Worm (Caenorhabditis elegans) whole organism, early embryonic: ENCODE measurements around the gene C16D9.3.
A peak's percentile ranks its signal among the peaks of the same experiment; 100 is the strongest.

Experiments used
- B0310.2 ChIP-seq: sonication (generic microtip); optimal IDR thresholded peaks from 2 replicates; lab custom pipeline; 2016; ENCODE audit warnings: mild to moderate bottlenecking, missing genetic modification characterization, missing compliant biosample characterization
- F13C5.2 ChIP-seq: sonication (generic microtip); optimal IDR thresholded peaks from 2 replicates; lab custom pipeline; 2017; ENCODE audit warnings: mild to moderate bottlenecking, missing genetic modification characterization, inconsistent platforms, missing compliant biosample characterization
- aly-1 ChIP-seq: sonication (generic microtip); optimal IDR thresholded peaks from 2 replicates; lab custom pipeline; 2016; ENCODE audit warnings: missing genetic modification characterization, missing compliant biosample characterization
- ama-1 ChIP-seq: fragments of 150-350 bp; optimal IDR thresholded peaks from 2 replicates; lab custom pipeline; 2014
- ceh-13 ChIP-seq: fragments of 200-800 bp; sonication (Bioruptor generic); optimal IDR thresholded peaks from 2 replicates; lab custom pipeline; 2018; ENCODE audit warnings: mild to moderate bottlenecking, missing genetic modification characterization, missing compliant biosample characterization
- ceh-36 ChIP-seq: sonication (generic microtip); optimal IDR thresholded peaks from 2 replicates; lab custom pipeline; 2016; ENCODE audit warnings: missing genetic modification characterization, inconsistent platforms, missing compliant biosample characterization
- ets-7 ChIP-seq: sonication (generic microtip); optimal IDR thresholded peaks from 2 replicates; lab custom pipeline; 2016; ENCODE audit warnings: missing genotype, missing genetic modification characterization, missing compliant biosample characterization
- flt-1 ChIP-seq: fragments of 200-800 bp; sonication (Bioruptor generic); IDR thresholded peaks from 2 replicates; pipeline ENCODE4 v1.3.6; 2022; ENCODE audit warnings: missing genetic modification characterization, missing compliant biosample characterization
- hmbx-1 ChIP-seq: sonication (generic microtip); optimal IDR thresholded peaks from 2 replicates; lab custom pipeline; 2016; ENCODE audit warnings: mild to moderate bottlenecking, missing genetic modification characterization, missing compliant biosample characterization
- hmg-4 ChIP-seq: fragments of 200-800 bp; sonication (Bioruptor generic); optimal IDR thresholded peaks from 2 replicates; lab custom pipeline; 2018; ENCODE audit warnings: mild to moderate bottlenecking, missing genetic modification characterization, missing compliant biosample characterization
- hnd-1 ChIP-seq: sonication (generic microtip); optimal IDR thresholded peaks from 2 replicates; lab custom pipeline; 2016; ENCODE audit warnings: missing genetic modification characterization, missing compliant biosample characterization
- pes-1 ChIP-seq: fragments of 200-800 bp; sonication (Bioruptor generic); IDR thresholded peaks from 2 replicates; pipeline ENCODE4 v1.3.6; 2022; ENCODE audit warnings: missing genetic modification reagents, missing genetic modification characterization, missing compliant biosample characterization
- scrt-1 ChIP-seq: fragments of 200-800 bp; sonication (Bioruptor generic); IDR thresholded peaks from 2 replicates; pipeline ENCODE4 v1.3.6; 2022; ENCODE audit warnings: missing genetic modification characterization, missing compliant biosample characterization
- sea-1 ChIP-seq: fragments of 200-800 bp; sonication (Bioruptor generic); conservative IDR thresholded peaks from 2 replicates; pipeline ENCODE4 v1.3.6; 2022; ENCODE audit warnings: missing genetic modification characterization, missing compliant biosample characterization
- tbx-11 ChIP-seq: fragments of 200-800 bp; sonication (Bioruptor generic); IDR thresholded peaks from 2 replicates; pipeline ENCODE4 v1.3.6; 2022; ENCODE audit warnings: missing genetic modification characterization, missing compliant biosample characterization
- tbx-37 ChIP-seq: fragments of 200-800 bp; sonication (Bioruptor generic); conservative IDR thresholded peaks from 2 replicates; pipeline ENCODE4 v1.3.6; 2022; ENCODE audit warnings: missing genetic modification reagents, missing genetic modification characterization, missing compliant biosample characterization
- tra-4 ChIP-seq: sonication (generic microtip); optimal IDR thresholded peaks from 2 replicates; lab custom pipeline; 2017; ENCODE audit warnings: missing genetic modification characterization, missing compliant biosample characterization

C16D9.3 gene

DNA sequence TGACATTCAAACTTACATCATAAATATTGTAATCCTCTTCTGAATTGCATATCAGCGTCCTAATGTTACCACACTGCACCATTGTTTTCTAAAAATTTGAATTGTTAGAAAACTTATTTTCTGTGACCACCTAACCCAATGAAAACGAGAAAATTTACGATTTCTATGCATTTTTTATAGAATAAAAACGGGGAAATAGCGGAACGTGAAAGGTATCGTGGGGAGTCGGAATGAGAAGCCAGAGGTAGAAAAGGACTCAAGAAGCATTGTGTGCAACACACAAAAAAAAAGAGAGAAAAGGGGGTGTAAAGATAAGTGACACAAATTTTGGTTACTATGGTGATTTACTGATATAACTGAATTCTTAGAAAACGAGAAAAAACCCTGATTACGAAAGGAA, 10.4 kb upstream of the C16D9.3 start, which contains the start of gene C16D9.6:
Gene C16D9.6, minus strand, starts transcription at position 101 of the 400 bp plus-strand sequence.
- TF ChIP-seq pes-1: no peak
- TF ChIP-seq B0310.2 (tag; lab: Kevin White, UChicago): no peak
- no peak for TF ChIP-seq ets-7 (tag; lab: Kevin White, UChicago)
- no peak for TF ChIP-seq ceh-36 (tag; lab: Kevin White, UChicago)
- no peak for TF ChIP-seq aly-1 (tag; lab: Kevin White, UChicago)
- TF ChIP-seq scrt-1 (GFP tag; lab: Robert Waterston, UW): no peak
- no peak for TF ChIP-seq hmbx-1
- TF ChIP-seq ama-1 (lab: Kevin White, UChicago): no peak
- no peak for TF ChIP-seq hnd-1
- TF ChIP-seq sea-1 (GFP tag; lab: Robert Waterston, UW): no peak
- TF ChIP-seq flt-1: no peak
- no peak for TF ChIP-seq F13C5.2 (tag; lab: Kevin White, UChicago)
- TF ChIP-seq hmg-4 (GFP tag; lab: Kevin White, UChicago): no peak
- TF ChIP-seq ceh-13 (GFP tag; lab: Kevin White, UChicago): no peak
- no peak for TF ChIP-seq tra-4 (tag; lab: Kevin White, UChicago)

DNA sequence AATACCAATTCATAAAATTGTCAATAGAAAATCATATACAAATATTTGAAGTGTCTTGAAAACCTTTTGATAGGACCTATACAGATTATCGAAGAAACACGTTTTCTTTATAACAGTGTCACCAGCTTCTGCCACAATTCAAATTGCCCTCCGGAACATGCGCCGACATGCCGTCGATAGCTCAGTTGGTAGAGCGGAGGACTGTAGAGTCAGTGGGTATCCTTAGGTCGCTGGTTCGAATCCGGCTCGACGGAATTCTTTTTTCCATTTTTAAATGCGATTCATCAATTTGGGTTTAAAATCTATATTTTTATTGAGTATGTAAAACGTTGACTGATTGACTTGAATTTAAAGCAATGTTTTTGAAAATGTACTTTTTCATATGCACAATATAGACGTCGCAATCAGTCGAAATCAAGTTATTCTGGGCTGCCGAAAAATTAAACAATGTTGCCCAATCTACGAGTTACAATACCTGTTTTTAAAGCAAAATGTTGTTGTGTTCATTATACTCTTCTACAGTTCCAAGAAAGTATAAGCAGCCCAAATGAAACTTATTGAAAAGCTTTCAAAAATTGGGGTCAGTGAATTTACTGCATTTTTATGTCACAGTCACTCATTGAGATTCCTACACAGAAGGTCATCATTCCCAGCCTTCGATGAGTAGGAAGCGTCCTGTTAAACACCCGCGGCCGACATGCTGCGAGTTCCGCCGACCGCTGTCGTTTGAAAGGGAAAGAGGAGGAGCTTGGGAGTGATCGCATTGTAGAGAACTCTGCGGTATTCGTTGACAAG, 7.7 kb upstream of the C16D9.3 start:
- TF ChIP-seq ama-1 (lab: Kevin White, UChicago): peak; percentile 48
- no peak for TF ChIP-seq scrt-1 (GFP tag; lab: Robert Waterston, UW)
- no peak for TF ChIP-seq pes-1

DNA sequence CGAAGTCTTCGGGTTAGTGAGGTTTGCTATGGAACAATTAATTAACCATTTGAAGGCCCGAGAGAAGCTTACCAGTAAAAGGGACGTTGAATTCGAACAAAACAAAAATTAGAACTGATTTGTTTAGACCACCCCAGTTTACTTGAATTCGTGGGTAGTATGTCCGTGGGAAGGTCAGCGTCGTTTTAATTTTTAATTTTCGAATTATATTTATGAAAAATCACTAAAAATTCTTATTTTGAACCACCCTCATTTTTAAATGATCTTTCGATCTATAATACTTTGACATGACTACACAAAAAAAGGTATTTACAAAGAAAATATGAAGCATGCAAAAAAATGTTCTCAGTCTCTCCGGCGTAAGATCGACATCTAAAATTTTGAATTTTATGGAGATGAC, 5.6 kb upstream of the C16D9.3 start, which contains the start of gene C16D9.5:
Gene C16D9.5, minus strand, starts transcription at position 101 of the 400 bp plus-strand sequence.
- TF ChIP-seq hmbx-1 (no peak), ceh-13 (GFP tag; lab: Kevin White, UChicago) (no peak), tra-4 (tag; lab: Kevin White, UChicago) (no peak), F13C5.2 (tag; lab: Kevin White, UChicago) (no peak), ets-7 (tag; lab: Kevin White, UChicago) (no peak), tbx-37 (GFP tag; lab: Robert Waterston, UW) (no peak), flt-1 (no peak), aly-1 (tag; lab: Kevin White, UChicago) (no peak), ceh-36 (tag; lab: Kevin White, UChicago) (no peak), scrt-1 (GFP tag; lab: Robert Waterston, UW) (no peak), ama-1 (lab: Kevin White, UChicago) (no peak), hnd-1 (no peak), B0310.2 (tag; lab: Kevin White, UChicago) (no peak), tbx-11 (no peak), hmg-4 (GFP tag; lab: Kevin White, UChicago) (no peak), pes-1 (no peak), sea-1 (GFP tag; lab: Robert Waterston, UW) (no peak)

DNA sequence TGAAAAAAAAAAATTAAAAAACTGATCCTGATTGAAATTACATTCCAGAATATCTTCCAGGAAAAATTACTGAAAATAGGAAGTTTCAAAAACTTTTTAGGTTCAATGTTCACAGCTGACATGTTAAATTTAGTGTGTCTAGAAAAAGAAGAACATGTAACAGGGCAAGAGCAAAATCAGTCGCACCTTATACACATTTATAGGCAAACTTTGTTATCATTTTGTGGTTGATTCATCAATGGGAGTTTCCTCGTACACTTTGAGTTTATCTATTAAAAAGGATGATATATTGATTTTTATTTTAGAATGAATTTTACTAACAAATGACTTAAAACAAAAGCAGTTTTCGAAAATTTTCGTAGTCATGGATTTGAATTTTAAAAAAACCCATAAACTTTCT, 3.4 kb upstream of the C16D9.3 start:
- TF ChIP-seq ama-1 (lab: Kevin White, UChicago) (no peak), scrt-1 (GFP tag; lab: Robert Waterston, UW) (no peak)

DNA sequence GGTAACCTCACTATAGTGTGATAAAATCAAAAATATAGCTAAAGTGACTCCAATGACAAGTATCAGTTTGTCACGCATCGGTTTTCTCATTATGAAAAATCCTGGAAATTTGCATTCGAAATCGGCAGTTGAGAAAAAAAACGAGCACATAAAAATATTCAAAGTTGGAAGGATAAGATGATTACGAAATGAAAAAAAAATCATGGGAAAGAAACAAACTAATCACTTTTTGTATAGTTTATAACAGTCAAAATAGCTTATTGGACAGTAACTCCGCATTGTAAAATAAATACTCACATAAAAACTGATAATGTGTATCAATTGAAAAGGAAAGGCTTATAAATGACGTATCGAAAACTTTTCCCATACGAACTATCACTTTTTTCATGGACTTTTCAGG, 3.0 kb upstream of the C16D9.3 start, which contains the start of gene C16D9.4:
Gene C16D9.4, minus strand, starts transcription at position 101 of the 400 bp plus-strand sequence.
- no peak for TF ChIP-seq tbx-37 (GFP tag; lab: Robert Waterston, UW)
- TF ChIP-seq scrt-1 (GFP tag; lab: Robert Waterston, UW): no peak
- TF ChIP-seq hmg-4 (GFP tag; lab: Kevin White, UChicago): no peak
- TF ChIP-seq pes-1: no peak
- TF ChIP-seq hnd-1: no peak
- TF ChIP-seq B0310.2 (tag; lab: Kevin White, UChicago): no peak

DNA sequence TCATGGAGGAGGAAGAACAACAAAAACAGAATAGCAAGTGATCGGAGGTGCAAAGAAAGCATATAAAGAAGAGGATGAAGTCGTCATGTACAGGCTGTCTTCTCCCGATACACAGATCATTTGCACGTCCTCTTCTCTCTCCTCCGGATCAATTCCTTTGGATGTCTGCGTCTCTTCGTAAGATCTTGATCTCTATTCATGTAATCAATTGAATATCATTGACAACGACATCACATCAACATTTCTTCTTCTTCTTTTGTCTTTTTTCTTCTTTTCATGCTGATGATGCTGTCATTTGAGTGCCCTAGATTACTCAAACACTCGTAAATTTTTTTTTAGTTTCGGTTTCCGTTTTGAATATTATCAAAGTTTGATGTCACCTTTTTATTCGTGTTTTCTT, 1.5 kb downstream of the C16D9.3 start, which contains the start of gene rol-3:
Gene rol-3, minus strand, starts transcription at position 120 of the 400 bp plus-strand sequence.
- TF ChIP-seq aly-1 (tag; lab: Kevin White, UChicago): no peak
- TF ChIP-seq B0310.2 (tag; lab: Kevin White, UChicago): no peak
- TF ChIP-seq ceh-13 (GFP tag; lab: Kevin White, UChicago): no peak
- no peak for TF ChIP-seq hmg-4 (GFP tag; lab: Kevin White, UChicago)
- TF ChIP-seq ceh-36 (tag; lab: Kevin White, UChicago): no peak
- TF ChIP-seq scrt-1 (GFP tag; lab: Robert Waterston, UW): no peak
- no peak for TF ChIP-seq pes-1
- TF ChIP-seq hnd-1: no peak
- TF ChIP-seq F13C5.2 (tag; lab: Kevin White, UChicago): no peak
- no peak for TF ChIP-seq sea-1 (GFP tag; lab: Robert Waterston, UW)
- no peak for TF ChIP-seq tbx-11
- TF ChIP-seq ets-7 (tag; lab: Kevin White, UChicago): no peak
- no peak for TF ChIP-seq tra-4 (tag; lab: Kevin White, UChicago)

DNA sequence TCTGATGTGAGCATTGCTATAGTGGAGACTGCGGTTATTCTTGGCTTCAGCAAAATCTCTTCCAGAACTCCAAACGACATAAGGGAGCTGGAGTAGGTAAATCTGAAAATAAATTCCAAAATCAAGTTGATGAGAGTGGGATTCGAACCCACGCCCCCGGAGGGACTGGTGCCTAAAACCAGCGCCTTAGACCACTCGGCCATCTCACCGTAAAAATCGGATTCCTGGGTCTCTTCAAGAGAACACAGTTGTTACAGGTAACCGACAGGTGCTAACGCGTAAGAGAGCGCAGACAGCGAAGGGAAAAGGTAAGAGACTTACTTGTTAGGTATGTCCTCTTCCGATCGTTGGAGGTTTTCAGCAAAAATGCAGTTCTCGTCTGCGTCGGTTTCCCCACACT, 4.5 kb downstream of the C16D9.3 start:
- peak; percentile 30 for TF ChIP-seq aly-1 (tag; lab: Kevin White, UChicago)
- peak; percentile 3 for TF ChIP-seq hnd-1
- no peak for TF ChIP-seq ceh-36 (tag; lab: Kevin White, UChicago)
- no peak for TF ChIP-seq tbx-37 (GFP tag; lab: Robert Waterston, UW)
- TF ChIP-seq flt-1: no peak
- TF ChIP-seq hmbx-1: no peak
- TF ChIP-seq ceh-13 (GFP tag; lab: Kevin White, UChicago): peak; percentile 22
- no peak for TF ChIP-seq B0310.2 (tag; lab: Kevin White, UChicago)
- no peak for TF ChIP-seq hmg-4 (GFP tag; lab: Kevin White, UChicago)
- no peak for TF ChIP-seq F13C5.2 (tag; lab: Kevin White, UChicago)
- no peak for TF ChIP-seq ets-7 (tag; lab: Kevin White, UChicago)
- TF ChIP-seq sea-1 (GFP tag; lab: Robert Waterston, UW): peak; percentile 68; the same call in 1 of the 2 replicates
- TF ChIP-seq tra-4 (tag; lab: Kevin White, UChicago): peak; percentile 27
- no peak for TF ChIP-seq pes-1
- 0 out of 2 replicates have a peak, but pooled peaks have one; percentile 48 for TF ChIP-seq tbx-11
- peak; percentile 63; the same call in 1 of the 2 replicates for TF ChIP-seq scrt-1 (GFP tag; lab: Robert Waterston, UW)
- TF ChIP-seq ama-1 (lab: Kevin White, UChicago): no peak
